Worm (Caenorhabditis elegans): ENCODE data around the gene C06B8.7.

- TF ChIP-seq mes-4 (tag; optimal IDR thresholded peaks at IDR 0.05) (peak; percentile 32), madf-10 (tag; optimal IDR thresholded peaks at IDR 0.05) (peak; percentile 62), ztf-18 (tag; optimal IDR thresholded peaks at IDR 0.05) (peak; percentile 57), aptf-2 (GFP tag; conservative IDR thresholded peaks at IDR 0.05) (no peak), ztf-6 (GFP tag; IDR thresholded peaks at IDR 0.05) (0 out of 2 replicates have a peak, but pooled peaks have one; percentile 71), let-607 (tag; optimal IDR thresholded peaks at IDR 0.05) (no peak), tbx-9 (tag; optimal IDR thresholded peaks at IDR 0.05; ENCODE audit: borderline replicate concordance) (no peak), K12H6.12 (tag; optimal IDR thresholded peaks at IDR 0.05) (no peak), nhr-80 (tag; optimal IDR thresholded peaks at IDR 0.05) (peak; percentile 9), nhr-120 (GFP tag; IDR thresholded peaks at IDR 0.05) (no peak), B0261.1 (tag; optimal IDR thresholded peaks at IDR 0.05) (peak; percentile 92), ama-1 (optimal IDR thresholded peaks at IDR 0.05) (no peak), ama-1 (GFP tag; optimal IDR thresholded peaks at IDR 0.05) (peak; percentile 22 to 32), ceh-91 (GFP tag; IDR thresholded peaks at IDR 0.05) (no peak; the same call in 1 of the 2 replicates)
Measured at ce11 chrV:15551642-15552041, 53.1 kb downstream of the C06B8.7 start.
